Fruit fly (Drosophila melanogaster) whole organism, embryonic: ENCODE data around the gene CG2540.

Source experiments
- Asciz ChIP-seq: fragments of 200-800 bp; sonication (Bioruptor generic); optimal IDR thresholded peaks from 2 replicates; lab custom pipeline; 2017; ENCODE audit warnings: missing biosample characterization, mild to moderate bottlenecking, missing genetic modification characterization, missing genetic modification reagents
- B-H2 ChIP-seq: fragments of 200-800 bp; sonication (Bioruptor generic); optimal IDR thresholded peaks from 2 replicates; lab custom pipeline; 2018; ENCODE audit warnings: missing biosample characterization, mild to moderate bottlenecking, missing genetic modification characterization
- CG1024 ChIP-seq: fragments of 200-800 bp; sonication (Bioruptor generic); IDR thresholded peaks from 2 replicates; pipeline ENCODE4 v1.3.6; 2022; ENCODE audit warnings: missing biosample characterization, missing genetic modification characterization
- CG10431 ChIP-seq: fragments of 200-800 bp; sonication (Bioruptor generic); optimal IDR thresholded peaks from 3 replicates; lab custom pipeline; 2018; ENCODE audit warnings: missing biosample characterization, mild to moderate bottlenecking, missing genetic modification characterization
- CG10979 ChIP-seq: fragments of 200-800 bp; sonication (Bioruptor generic); optimal IDR thresholded peaks from 2 replicates; lab custom pipeline; 2018; ENCODE audit warnings: missing biosample characterization, mild to moderate bottlenecking, missing genetic modification characterization, moderate library complexity
- CG11560 ChIP-seq: fragments of 200-800 bp; sonication (Bioruptor generic); IDR thresholded peaks from 3 replicates; pipeline ENCODE4 v1.3.6; 2022; ENCODE audit warnings: missing biosample characterization, missing genetic modification characterization
- CG11723 ChIP-seq: fragments of 200-800 bp; sonication (Bioruptor generic); optimal IDR thresholded peaks from 2 replicates; lab custom pipeline; 2017; ENCODE audit warnings: missing biosample characterization, mild to moderate bottlenecking, missing genetic modification characterization
- CG16815 ChIP-seq: fragments of 200-800 bp; sonication (Bioruptor generic); optimal IDR thresholded peaks from 3 replicates; lab custom pipeline; 2017; ENCODE audit warnings: missing biosample characterization, mild to moderate bottlenecking, missing genetic modification characterization
- CG17359 ChIP-seq: fragments of 200-800 bp; sonication (Bioruptor generic); optimal IDR thresholded peaks from 3 replicates; lab custom pipeline; 2018; ENCODE audit warnings: missing biosample characterization, mild to moderate bottlenecking, missing genetic modification characterization, moderate library complexity
- CG17361 ChIP-seq: fragments of 200-800 bp; sonication (Bioruptor generic); IDR thresholded peaks from 3 replicates; pipeline ENCODE4 v1.3.6; 2022; ENCODE audit warnings: missing biosample characterization, missing genetic modification characterization
- CG17568 ChIP-seq: fragments of 200-800 bp; sonication (Bioruptor generic); optimal IDR thresholded peaks from 2 replicates; lab custom pipeline; 2018; ENCODE audit warnings: missing biosample characterization, mild to moderate bottlenecking, missing genetic modification characterization, moderate library complexity
- CG1792 ChIP-seq: fragments of 200-800 bp; sonication (Bioruptor generic); optimal IDR thresholded peaks from 2 replicates; lab custom pipeline; 2016; ENCODE audit warnings: missing biosample characterization, missing genetic modification characterization
- CG18476 ChIP-seq: fragments of 200-800 bp; sonication (Bioruptor generic); optimal IDR thresholded peaks from 2 replicates; lab custom pipeline; 2016; ENCODE audit warnings: missing biosample characterization, mild to moderate bottlenecking, missing genetic modification characterization
- CG18764 ChIP-seq: fragments of 200-800 bp; sonication (Bioruptor generic); optimal IDR thresholded peaks from 3 replicates; lab custom pipeline; 2016; ENCODE audit warnings: missing biosample characterization, missing genetic modification characterization
- CG2116 ChIP-seq: fragments of 200-800 bp; sonication (Bioruptor generic); optimal IDR thresholded peaks from 3 replicates; lab custom pipeline; 2018; ENCODE audit warnings: missing biosample characterization, mild to moderate bottlenecking, missing genetic modification characterization
- CG2678 ChIP-seq: fragments of 200-800 bp; sonication (Bioruptor generic); optimal IDR thresholded peaks from 3 replicates; lab custom pipeline; 2019; ENCODE audit warnings: missing biosample characterization, mild to moderate bottlenecking, missing genetic modification characterization, moderate library complexity
- CG32772 ChIP-seq: fragments of 200-800 bp; sonication (Bioruptor generic); IDR thresholded peaks from 2 replicates; pipeline ENCODE4 v1.3.6; 2022; ENCODE audit warnings: missing biosample characterization, missing genetic modification characterization
- CG3847 ChIP-seq: fragments of 200-800 bp; sonication (Bioruptor generic); IDR thresholded peaks from 2 replicates; pipeline ENCODE4 v1.3.6; 2022; ENCODE audit warnings: missing biosample characterization, missing genetic modification characterization
- CG4360 ChIP-seq: fragments of 200-800 bp; sonication (Bioruptor generic); IDR thresholded peaks from 2 replicates; pipeline ENCODE4 v1.3.6; 2022; ENCODE audit warnings: missing biosample characterization, missing genetic modification characterization
- CG7556 ChIP-seq: fragments of 200-800 bp; sonication (Bioruptor generic); optimal IDR thresholded peaks from 2 replicates; lab custom pipeline; 2017; ENCODE audit warnings: missing biosample characterization, mild to moderate bottlenecking, missing genetic modification characterization
- CG8944 ChIP-seq: fragments of 200-800 bp; sonication (Bioruptor generic); optimal IDR thresholded peaks from 3 replicates; lab custom pipeline; 2016; ENCODE audit warnings: missing biosample characterization, missing genetic modification characterization
- CTCF ChIP-seq: fragments of 200-800 bp; sonication (Bioruptor generic); optimal IDR thresholded peaks from 2 replicates; lab custom pipeline; 2017; ENCODE audit warnings: missing biosample characterization, mild to moderate bottlenecking, missing genetic modification characterization, moderate library complexity
- Camta ChIP-seq: fragments of 200-800 bp; sonication (Bioruptor generic); optimal IDR thresholded peaks from 2 replicates; lab custom pipeline; 2016; ENCODE audit warnings: missing biosample characterization, missing genetic modification characterization
- Med ChIP-seq: fragments of 200-800 bp; sonication (Bioruptor generic); peaks from one replicate; lab custom pipeline; 2016; ENCODE audit warnings: missing biosample characterization, missing genetic modification characterization, mild to moderate bottlenecking, inconsistent platforms, moderate library complexity
- Mrtf ChIP-seq: fragments of 200-800 bp; sonication (Bioruptor generic); IDR thresholded peaks from 3 replicates; pipeline ENCODE4 v1.3.6; 2022; ENCODE audit warnings: missing biosample characterization, missing genetic modification characterization
- NK7.1 ChIP-seq: fragments of 200-800 bp; sonication (Bioruptor generic); optimal IDR thresholded peaks from 3 replicates; lab custom pipeline; 2016; ENCODE audit warnings: missing biosample characterization, missing genetic modification characterization
- Ravus ChIP-seq: fragments of 200-800 bp; sonication (Bioruptor generic); IDR thresholded peaks from 2 replicates; pipeline ENCODE4 v1.3.6; 2022; ENCODE audit warnings: missing biosample characterization, missing genetic modification characterization
- ci ChIP-seq: fragments of 200-800 bp; sonication (Bioruptor generic); IDR thresholded peaks from 3 replicates; pipeline ENCODE4 v1.3.6; 2022; ENCODE audit warnings: missing biosample characterization, missing genetic modification characterization
- dpn ChIP-seq, 2 experiments: fragments of 200-800 bp; sonication (Bioruptor generic); optimal IDR thresholded peaks; 3 replicates each; lab custom pipeline; 2016; ENCODE audit warnings: missing biosample characterization in 2 of 2, missing genetic modification characterization in 2 of 2
- emc ChIP-seq: fragments of 200-800 bp; sonication (Bioruptor generic); optimal IDR thresholded peaks from 2 replicates; lab custom pipeline; 2016; ENCODE audit warnings: missing biosample characterization, missing genetic modification characterization
- ewg ChIP-seq: fragments of 200-800 bp; sonication (Bioruptor generic); optimal IDR thresholded peaks from 3 replicates; lab custom pipeline; 2017; ENCODE audit warnings: mild to moderate bottlenecking, missing biosample characterization, missing genetic modification reagents, missing genetic modification characterization
- fd96Cb ChIP-seq: fragments of 200-800 bp; sonication (Bioruptor generic); optimal IDR thresholded peaks from 2 replicates; lab custom pipeline; 2018; ENCODE audit warnings: missing biosample characterization, mild to moderate bottlenecking, missing genetic modification characterization, moderate library complexity
- hth ChIP-seq: fragments of >200 bp; optimal IDR thresholded peaks from 2 replicates; lab custom pipeline; 2017; ENCODE audit warnings: inconsistent platforms
- inv ChIP-seq: fragments of 200-800 bp; sonication (Bioruptor generic); IDR thresholded peaks from 2 replicates; pipeline ENCODE4 v1.3.6; 2022; ENCODE audit warnings: missing biosample characterization, missing genetic modification characterization; ENCODE audit not compliant: partially characterized antibody
- knrl ChIP-seq: fragments of 200-800 bp; sonication (Bioruptor generic); IDR thresholded peaks from 3 replicates; pipeline ENCODE4 v1.3.6; 2022; ENCODE audit warnings: missing biosample characterization, missing genetic modification characterization; ENCODE audit not compliant: partially characterized antibody
- nerfin-1 ChIP-seq: fragments of 200-800 bp; sonication (Bioruptor generic); optimal IDR thresholded peaks from 3 replicates; lab custom pipeline; 2019; ENCODE audit warnings: missing biosample characterization, mild to moderate bottlenecking, missing genetic modification characterization, moderate library complexity
- odd ChIP-seq: fragments of 200-800 bp; sonication (Bioruptor generic); optimal IDR thresholded peaks from 2 replicates; lab custom pipeline; 2017; ENCODE audit warnings: missing biosample characterization, mild to moderate bottlenecking, missing genetic modification characterization
- phol ChIP-seq: fragments of 200-800 bp; sonication (Bioruptor generic); optimal IDR thresholded peaks from 3 replicates; lab custom pipeline; 2018; ENCODE audit warnings: missing biosample characterization, mild to moderate bottlenecking, missing genetic modification characterization, moderate library complexity
- prd ChIP-seq, 3 experiments: fragments of >200 bp in 2 of 3; fragments of 200-800 bp in 1 of 3; sonication (Bioruptor generic) in 1 of 3; optimal IDR thresholded peaks in 2 of 3; IDR thresholded peaks in 1 of 3; 2 replicates in 2 of 3; 3 replicates in 1 of 3; pipeline versions ENCODE4 v1.3.6 to Lab custom; 2017 to 2022; ENCODE audit warnings: missing biosample characterization in 1 of 3, missing genetic modification characterization in 1 of 3
- pzg ChIP-seq: fragments of 200-800 bp; sonication (Bioruptor generic); optimal IDR thresholded peaks from 3 replicates; lab custom pipeline; 2018; ENCODE audit warnings: missing biosample characterization, mild to moderate bottlenecking, missing genetic modification characterization, moderate library complexity
- rib ChIP-seq: fragments of 200-800 bp; sonication (Bioruptor generic); IDR thresholded peaks from 2 replicates; pipeline ENCODE4 v1.3.6; 2022; ENCODE audit warnings: missing biosample characterization, missing genetic modification characterization
- schlank ChIP-seq: fragments of 200-800 bp; sonication (Bioruptor generic); optimal IDR thresholded peaks from 2 replicates; lab custom pipeline; 2018; ENCODE audit warnings: missing biosample characterization, mild to moderate bottlenecking, missing genetic modification characterization
- sens-2 ChIP-seq: fragments of 200-800 bp; sonication (Bioruptor generic); IDR thresholded peaks from 2 replicates; pipeline ENCODE4 v1.3.6; 2022; ENCODE audit warnings: missing biosample characterization, missing genetic modification characterization
- slou ChIP-seq: fragments of 200-800 bp; sonication (Bioruptor generic); optimal IDR thresholded peaks from 3 replicates; lab custom pipeline; 2016; ENCODE audit warnings: missing biosample characterization, missing genetic modification characterization
- tap ChIP-seq: fragments of 200-800 bp; optimal IDR thresholded peaks from 3 replicates; lab custom pipeline; 2019; ENCODE audit warnings: missing biosample characterization, mild to moderate bottlenecking, missing genetic modification characterization, moderate library complexity
- tio ChIP-seq: fragments of 200-800 bp; sonication (Bioruptor generic); optimal IDR thresholded peaks from 2 replicates; lab custom pipeline; 2017; ENCODE audit warnings: missing biosample characterization, missing genetic modification characterization, inconsistent platforms
- trem ChIP-seq: fragments of 200-800 bp; optimal IDR thresholded peaks from 3 replicates; lab custom pipeline; 2019; ENCODE audit warnings: missing biosample characterization, mild to moderate bottlenecking, missing genetic modification characterization, moderate library complexity
- vfl ChIP-seq: fragments of 200-800 bp; sonication (Bioruptor generic); optimal IDR thresholded peaks from 2 replicates; lab custom pipeline; 2016; ENCODE audit warnings: missing biosample characterization, missing genetic modification characterization

CG2540 gene

DNA sequence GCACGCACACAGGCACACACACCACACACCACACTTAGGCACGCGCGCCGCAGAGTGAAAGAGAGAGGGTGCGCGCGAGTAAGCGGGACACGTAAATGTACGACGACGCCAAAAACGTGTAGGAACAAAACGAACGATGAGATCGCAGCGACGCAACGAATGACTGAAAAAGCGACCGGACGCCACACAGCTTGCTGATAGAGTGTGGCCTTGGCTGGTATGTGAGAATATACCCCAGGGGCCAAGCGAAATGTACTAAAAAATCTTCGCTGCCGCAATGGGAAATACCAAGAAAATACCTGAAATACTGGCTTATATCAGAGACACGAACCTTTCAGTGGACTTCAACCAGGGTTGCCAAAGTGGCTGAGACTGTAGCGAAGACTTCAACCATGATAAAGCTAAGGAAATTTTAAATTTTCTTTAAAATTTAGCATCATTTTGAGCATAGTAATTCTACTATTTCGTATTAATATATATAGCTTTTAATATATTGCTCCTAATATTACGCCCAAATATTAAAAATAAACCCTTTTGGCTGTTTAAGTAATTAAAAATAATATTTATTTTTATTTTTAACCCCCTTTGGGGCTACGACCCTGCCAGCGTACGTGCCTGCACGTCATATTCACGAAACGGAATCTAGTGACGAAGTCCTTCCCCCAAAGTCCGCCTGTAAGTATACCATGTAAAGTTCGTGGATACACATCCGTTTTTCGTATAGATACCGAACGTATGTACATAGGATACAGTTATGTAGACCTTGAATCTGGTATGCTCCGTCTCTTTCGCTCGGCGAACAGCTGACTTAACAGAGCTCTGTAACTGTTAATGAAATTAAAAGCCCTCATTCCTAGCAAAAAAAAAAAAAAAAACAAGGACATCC, 46.5 kb upstream of the CG2540 start, which contains the start of gene Pits (continued):
- no peak for TF ChIP-seq prd (optimal IDR thresholded peaks at IDR 0.05; lab: Kevin White, UChicago)
- TF ChIP-seq prd (GFP tag; IDR thresholded peaks at IDR 0.05; lab: Robert Waterston, UW), result peak; percentile 59
- TF ChIP-seq B-H2 (GFP tag; lab: Kevin White, UChicago), result peak; percentile 50
- no peak for TF ChIP-seq sens-2 (GFP tag; lab: Robert Waterston, UW)
- peak; percentile 45 for TF ChIP-seq CG7556 (GFP tag; lab: Kevin White, UChicago)
- TF ChIP-seq Camta (GFP tag; lab: Kevin White, UChicago), result peak; percentile 12
- TF ChIP-seq fd96Cb (tag; lab: Kevin White, UChicago), result peak; percentile 26
- peak; percentile 45 for TF ChIP-seq NK7.1 (GFP tag; lab: Kevin White, UChicago)
- peak; percentile 48 for TF ChIP-seq nerfin-1 (tag; lab: Kevin White, UChicago)
- TF ChIP-seq Ravus (GFP tag; lab: Robert Waterston, UW), result no peak
- peak; percentile 37 for TF ChIP-seq CG1792 (GFP tag; lab: Kevin White, UChicago)
- TF ChIP-seq CG1024 (GFP tag; lab: Robert Waterston, UW), result no peak
- peak; percentile 64 for TF ChIP-seq CG2116 (GFP tag; lab: Kevin White, UChicago)
- TF ChIP-seq hth (lab: Kevin White, UChicago), result no peak
- TF ChIP-seq pzg, result peak; percentile 97
- TF ChIP-seq CG2678 (tag; lab: Kevin White, UChicago), result peak; percentile 64
- TF ChIP-seq CG11723 (GFP tag; lab: Kevin White, UChicago), result peak; percentile 15
- TF ChIP-seq emc (GFP tag; lab: Kevin White, UChicago), result no peak
- TF ChIP-seq phol (tag; lab: Kevin White, UChicago), result peak; percentile 63
- TF ChIP-seq odd, result peak; percentile 30
- no peak for TF ChIP-seq tap (tag; lab: Kevin White, UChicago)
- TF ChIP-seq Med (GFP tag; lab: Kevin White, UChicago), result peak; percentile 94
- TF ChIP-seq ci (GFP tag; lab: Robert Waterston, UW), result peak; percentile 82; the same call in 2 of the 3 replicates
- peak; percentile 38 for TF ChIP-seq CG17359 (tag; lab: Kevin White, UChicago)
- TF ChIP-seq CG18764 (GFP tag; lab: Kevin White, UChicago), result peak; percentile 11
- TF ChIP-seq CG10431 (GFP tag; lab: Kevin White, UChicago), result peak; percentile 97
- TF ChIP-seq schlank (tag; lab: Kevin White, UChicago), result no peak
- peak; percentile 65 for TF ChIP-seq CTCF (GFP tag; lab: Kevin White, UChicago)
- TF ChIP-seq slou (GFP tag; lab: Kevin White, UChicago), result peak; percentile 37
- TF ChIP-seq CG18476 (GFP tag; lab: Kevin White, UChicago), result peak; percentile 42
- peak; percentile 34 for TF ChIP-seq trem (tag; lab: Kevin White, UChicago)
- TF ChIP-seq knrl (GFP tag; lab: Robert Waterston, UW), result peak; percentile 50; the same call in 1 of the 3 replicates
- TF ChIP-seq rib (GFP tag; lab: Robert Waterston, UW), result peak; percentile 69; the same call in 1 of the 2 replicates
- TF ChIP-seq CG32772 (GFP tag; lab: Robert Waterston, UW), result no peak
- peak; percentile 1 for TF ChIP-seq CG17568
- peak; percentile 47; the same call in 1 of the 3 replicates for TF ChIP-seq CG11560
- peak; percentile 35; the same call in 1 of the 2 replicates for TF ChIP-seq CG4360
- peak; percentile 43 for TF ChIP-seq CG16815
- peak; percentile 87 for TF ChIP-seq ewg (GFP tag; lab: Kevin White, UChicago)
- no peak for TF ChIP-seq Asciz (GFP tag; lab: Kevin White, UChicago)
- TF ChIP-seq tio (GFP tag; lab: Kevin White, UChicago), result peak; percentile 24
- TF ChIP-seq CG8944 (GFP tag; lab: Kevin White, UChicago), result no peak
- peak; percentile 17 for TF ChIP-seq CG10979 (tag; lab: Kevin White, UChicago)
- TF ChIP-seq vfl, result no peak
- peak; percentile 50; the same call in 1 of the 3 replicates for TF ChIP-seq CG17361 (GFP tag; lab: Robert Waterston, UW)
- peak in 1 of 2 experiments; percentile 51 for TF ChIP-seq dpn (GFP tag; optimal IDR thresholded peaks at IDR 0.05; lab: Kevin White, UChicago)
- peak; percentile 25; the same call in 1 of the 2 replicates for TF ChIP-seq inv
- peak; percentile 56 for TF ChIP-seq CG3847
- TF ChIP-seq Mrtf, result no peak
